Worm (Caenorhabditis elegans) whole organism, late embryonic: ENCODE results near the gene C39E6.2.

ENCODE experiments used
- C08G9.2 ChIP-seq: sonication (generic microtip); optimal IDR thresholded peaks from 2 replicates; lab custom pipeline; 2016; ENCODE audit warnings: mild to moderate bottlenecking, missing genetic modification characterization, moderate library complexity, missing compliant biosample characterization
- K09A11.1 ChIP-seq: sonication (generic microtip); optimal IDR thresholded peaks from 2 replicates; lab custom pipeline; 2017; ENCODE audit warnings: antibody characterized with exemption, mild to moderate bottlenecking, missing genetic modification characterization, missing compliant biosample characterization; ENCODE audit not compliant: insufficient read depth
- T23F11.4 ChIP-seq: fragments of 200-800 bp; sonication (Bioruptor generic); optimal IDR thresholded peaks from 2 replicates; lab custom pipeline; 2018; ENCODE audit warnings: mild to moderate bottlenecking, missing genetic modification characterization, missing compliant biosample characterization
- ahr-1 ChIP-seq: sonication (generic microtip); optimal IDR thresholded peaks from 2 replicates; lab custom pipeline; 2016; ENCODE audit warnings: missing genetic modification characterization, missing compliant biosample characterization
- ceh-14 ChIP-seq: sonication (generic microtip); optimal IDR thresholded peaks from 2 replicates; lab custom pipeline; 2016; ENCODE audit warnings: missing genotype, missing genetic modification characterization, missing compliant biosample characterization
- ceh-19 ChIP-seq: fragments of 200-800 bp; sonication (Bioruptor generic); optimal IDR thresholded peaks from 2 replicates; lab custom pipeline; 2018; ENCODE audit warnings: mild to moderate bottlenecking, missing genetic modification characterization, missing compliant biosample characterization
- ceh-24 ChIP-seq: sonication (generic microtip); optimal IDR thresholded peaks from 2 replicates; lab custom pipeline; 2016; ENCODE audit warnings: mild to moderate bottlenecking, missing genetic modification characterization, missing compliant biosample characterization
- ceh-30 ChIP-seq: fragments of 150-350 bp; optimal IDR thresholded peaks from 2 replicates; lab custom pipeline; 2014; ENCODE audit warnings: missing biosample characterization, missing genetic modification characterization
- ceh-34 ChIP-seq: sonication (generic microtip); optimal IDR thresholded peaks from 2 replicates; lab custom pipeline; 2016; ENCODE audit warnings: mild to moderate bottlenecking, missing genetic modification characterization, missing compliant biosample characterization
- ceh-9 ChIP-seq: sonication (generic microtip); optimal IDR thresholded peaks from 2 replicates; lab custom pipeline; 2016; ENCODE audit warnings: mild to moderate bottlenecking, missing genetic modification characterization, inconsistent platforms, missing compliant biosample characterization
- che-1 ChIP-seq: sonication (generic microtip); optimal IDR thresholded peaks from 2 replicates; lab custom pipeline; 2016; ENCODE audit warnings: mild to moderate bottlenecking, missing genetic modification characterization, missing compliant biosample characterization
- dmd-4 ChIP-seq: sonication (generic microtip); optimal IDR thresholded peaks from 2 replicates; lab custom pipeline; 2016; ENCODE audit warnings: borderline replicate concordance, missing genetic modification characterization, missing compliant biosample characterization
- dve-1 ChIP-seq: sonication (generic microtip); optimal IDR thresholded peaks from 2 replicates; lab custom pipeline; 2017; ENCODE audit warnings: antibody characterized with exemption, mild to moderate bottlenecking, missing genetic modification characterization, missing compliant biosample characterization
- elt-2 ChIP-seq: sonication (generic microtip); optimal IDR thresholded peaks from 2 replicates; lab custom pipeline; 2016; ENCODE audit warnings: missing genetic modification reagents, missing genetic modification characterization, missing compliant biosample characterization
- eyg-1 ChIP-seq: sonication (generic microtip); optimal IDR thresholded peaks from 2 replicates; lab custom pipeline; 2016; ENCODE audit warnings: missing genotype, missing genetic modification characterization, missing compliant biosample characterization
- gmeb-2 ChIP-seq: sonication (generic microtip); optimal IDR thresholded peaks from 2 replicates; lab custom pipeline; 2016; ENCODE audit warnings: missing genetic modification characterization, inconsistent platforms, missing compliant biosample characterization
- hlh-13 ChIP-seq: fragments of 200-800 bp; sonication (Bioruptor generic); optimal IDR thresholded peaks from 2 replicates; lab custom pipeline; 2018; ENCODE audit warnings: mild to moderate bottlenecking, missing genetic modification characterization, missing compliant biosample characterization
- hlh-15 ChIP-seq: sonication (generic microtip); optimal IDR thresholded peaks from 2 replicates; lab custom pipeline; 2016; ENCODE audit warnings: missing genetic modification characterization, missing compliant biosample characterization
- hlh-30 ChIP-seq: sonication (generic microtip); optimal IDR thresholded peaks from 2 replicates; lab custom pipeline; 2017; ENCODE audit warnings: antibody characterized with exemption, missing genetic modification characterization, missing compliant biosample characterization; ENCODE audit not compliant: insufficient read depth
- hlh-6 ChIP-seq: sonication (generic microtip); optimal IDR thresholded peaks from 2 replicates; lab custom pipeline; 2016; ENCODE audit warnings: missing genotype, missing genetic modification characterization, missing compliant biosample characterization
- hlh-8 ChIP-seq: sonication (generic microtip); optimal IDR thresholded peaks from 2 replicates; lab custom pipeline; 2016; ENCODE audit warnings: missing genotype, missing genetic modification characterization, missing compliant biosample characterization
- lim-6 ChIP-seq: sonication (generic microtip); optimal IDR thresholded peaks from 2 replicates; lab custom pipeline; 2016; ENCODE audit warnings: missing genetic modification characterization, missing compliant biosample characterization
- lin-11 ChIP-seq: fragments of 200-800 bp; sonication (Bioruptor generic); optimal IDR thresholded peaks from 2 replicates; lab custom pipeline; 2018; ENCODE audit warnings: mild to moderate bottlenecking, missing genetic modification characterization, missing compliant biosample characterization
- madf-2 ChIP-seq: sonication (generic microtip); optimal IDR thresholded peaks from 2 replicates; lab custom pipeline; 2017; ENCODE audit warnings: missing genetic modification characterization, missing compliant biosample characterization
- mec-3 ChIP-seq: sonication (generic microtip); optimal IDR thresholded peaks from 2 replicates; lab custom pipeline; 2016; ENCODE audit warnings: borderline replicate concordance, missing genetic modification characterization, missing compliant biosample characterization
- nfya-1 ChIP-seq: sonication (generic microtip); optimal IDR thresholded peaks from 2 replicates; lab custom pipeline; 2017; ENCODE audit warnings: missing genetic modification characterization, mild to moderate bottlenecking, missing compliant biosample characterization, antibody characterized with exemption, moderate library complexity
- pag-3 ChIP-seq: sonication (generic microtip); optimal IDR thresholded peaks from 2 replicates; lab custom pipeline; 2016; ENCODE audit warnings: missing compliant biosample characterization, missing genetic modification characterization, borderline replicate concordance
- pat-9 ChIP-seq: fragments of 200-800 bp; sonication (Bioruptor generic); optimal IDR thresholded peaks from 2 replicates; lab custom pipeline; 2018; ENCODE audit warnings: mild to moderate bottlenecking, missing genetic modification characterization, moderate library complexity, missing compliant biosample characterization
- pax-1 ChIP-seq: fragments of 150-350 bp; optimal IDR thresholded peaks from 2 replicates; lab custom pipeline; 2014; ENCODE audit warnings: missing biosample characterization, missing genetic modification characterization
- pha-4 ChIP-seq: fragments of 150-350 bp; optimal IDR thresholded peaks from 2 replicates; lab custom pipeline; 2018; ENCODE audit warnings: missing biosample characterization, missing genetic modification reagents, missing genetic modification characterization
- pqm-1 ChIP-seq: sonication (generic microtip); optimal IDR thresholded peaks from 2 replicates; lab custom pipeline; 2016; ENCODE audit warnings: missing genetic modification characterization, missing compliant biosample characterization
- ref-2 ChIP-seq: sonication (generic microtip); optimal IDR thresholded peaks from 2 replicates; lab custom pipeline; 2016; ENCODE audit warnings: missing genetic modification characterization, missing compliant biosample characterization
- rnt-1 ChIP-seq: sonication (generic microtip); optimal IDR thresholded peaks from 2 replicates; lab custom pipeline; 2016; ENCODE audit warnings: missing genetic modification characterization, missing compliant biosample characterization
- sdc-2 ChIP-seq: sonication (generic microtip); optimal IDR thresholded peaks from 2 replicates; lab custom pipeline; 2016; ENCODE audit warnings: missing genotype, missing genetic modification characterization, missing compliant biosample characterization
- sox-4 ChIP-seq: sonication (generic microtip); optimal IDR thresholded peaks from 2 replicates; lab custom pipeline; 2017; ENCODE audit warnings: mild to moderate bottlenecking, missing genetic modification characterization, inconsistent platforms, missing compliant biosample characterization
- syd-9 ChIP-seq: sonication (generic microtip); optimal IDR thresholded peaks from 2 replicates; lab custom pipeline; 2016; ENCODE audit warnings: mild to moderate bottlenecking, missing genetic modification characterization, moderate library complexity, missing compliant biosample characterization
- tbx-7 ChIP-seq: sonication (generic microtip); optimal IDR thresholded peaks from 2 replicates; lab custom pipeline; 2016; ENCODE audit warnings: missing genotype, missing genetic modification characterization, missing compliant biosample characterization
- ttx-3 ChIP-seq: sonication (generic microtip); optimal IDR thresholded peaks from 2 replicates; lab custom pipeline; 2016; ENCODE audit warnings: missing genetic modification reagents, missing genetic modification characterization, missing compliant biosample characterization
- unc-3 ChIP-seq, 2 experiments: fragments of 200-800 bp in 1 of 2; sonication (Bioruptor generic) in 1 of 2; sonication (generic microtip) in 1 of 2; conservative IDR thresholded peaks in 1 of 2; optimal IDR thresholded peaks in 1 of 2; 2 replicates each; pipeline versions ENCODE4 v1.3.6 to Lab custom; 2016 to 2022; ENCODE audit warnings: missing compliant biosample characterization in 2 of 2, missing genetic modification characterization in 2 of 2, missing genetic modification reagents in 1 of 2
- unc-42 ChIP-seq: sonication (generic microtip); optimal IDR thresholded peaks from 2 replicates; lab custom pipeline; 2016; ENCODE audit warnings: missing genotype, missing genetic modification characterization, missing compliant biosample characterization
- unc-55 ChIP-seq: sonication (generic microtip); optimal IDR thresholded peaks from 2 replicates; lab custom pipeline; 2017; ENCODE audit warnings: missing biosample characterization, missing genetic modification reagents, missing genetic modification characterization
- ztf-16 ChIP-seq: sonication (generic microtip); optimal IDR thresholded peaks from 2 replicates; lab custom pipeline; 2017; ENCODE audit warnings: missing genetic modification characterization, missing compliant biosample characterization

The C39E6.2 gene

DNA sequence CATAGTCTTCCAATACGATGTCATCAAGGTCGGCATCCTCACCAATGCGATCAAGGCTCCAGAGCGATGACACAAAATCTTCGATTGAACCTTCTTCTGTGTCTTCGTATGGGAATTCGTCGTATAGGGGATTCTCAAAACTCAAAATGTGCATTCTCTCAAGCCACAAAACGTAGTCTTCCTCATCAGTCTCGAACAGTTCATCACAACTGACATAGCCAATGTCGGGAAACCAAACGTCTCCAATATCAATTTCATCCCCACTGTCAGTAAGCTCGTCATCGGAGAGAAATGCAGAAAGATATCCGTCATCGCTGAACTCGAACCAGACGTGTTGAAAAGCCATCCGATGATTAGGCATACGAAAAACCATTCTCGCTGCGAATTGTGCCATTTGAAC, at the start of gene C39E6.2:
TSS of gene C39E6.2 (minus strand) at position 394 of the 400 bp plus-strand sequence.
- TF ChIP-seq nfya-1 (tag; lab: Kevin White, UChicago): no peak

DNA sequence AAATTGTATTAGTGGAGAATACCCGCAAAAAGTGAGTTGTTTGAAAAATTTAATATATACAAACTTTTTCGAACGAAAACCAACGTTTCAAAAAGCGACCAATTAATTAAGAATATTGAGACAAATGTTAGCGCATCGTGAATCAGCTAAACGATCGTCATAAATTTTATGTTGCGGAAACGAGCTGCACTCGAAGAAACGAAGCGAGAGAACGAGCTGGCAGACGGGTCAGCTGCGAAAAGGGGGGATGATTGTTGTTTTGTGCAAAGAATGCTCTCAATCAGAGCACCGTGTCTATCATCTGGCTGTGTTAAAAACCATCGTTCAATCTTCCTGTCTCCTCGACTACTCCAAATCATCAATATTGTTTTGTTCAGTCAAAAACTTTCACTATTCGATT, 49.0 kb upstream of the C39E6.2 start:
- no peak for TF ChIP-seq lim-6 (tag; lab: Kevin White, UChicago)
- TF ChIP-seq pax-1 (tag; lab: Kevin White, UChicago): no peak
- TF ChIP-seq ceh-24: no peak
- no peak for TF ChIP-seq unc-42 (tag; lab: Kevin White, UChicago)
- no peak for TF ChIP-seq ref-2 (tag; lab: Kevin White, UChicago)
- no peak for TF ChIP-seq unc-3 (GFP tag; conservative IDR thresholded peaks at IDR 0.05; lab: Robert Waterston, UW)
- TF ChIP-seq unc-3 (tag; optimal IDR thresholded peaks at IDR 0.05; lab: Kevin White, UChicago): no peak
- TF ChIP-seq ceh-14 (tag; lab: Kevin White, UChicago): no peak
- no peak for TF ChIP-seq mec-3
- TF ChIP-seq tbx-7 (tag; lab: Kevin White, UChicago): no peak
- TF ChIP-seq eyg-1: no peak
- TF ChIP-seq hlh-6 (tag; lab: Kevin White, UChicago): no peak
- no peak for TF ChIP-seq syd-9 (tag; lab: Kevin White, UChicago)
- TF ChIP-seq ceh-9 (tag; lab: Kevin White, UChicago): no peak
- TF ChIP-seq rnt-1: no peak
- no peak for TF ChIP-seq ceh-30
- no peak for TF ChIP-seq pha-4 (tag; lab: Kevin White, UChicago)

DNA sequence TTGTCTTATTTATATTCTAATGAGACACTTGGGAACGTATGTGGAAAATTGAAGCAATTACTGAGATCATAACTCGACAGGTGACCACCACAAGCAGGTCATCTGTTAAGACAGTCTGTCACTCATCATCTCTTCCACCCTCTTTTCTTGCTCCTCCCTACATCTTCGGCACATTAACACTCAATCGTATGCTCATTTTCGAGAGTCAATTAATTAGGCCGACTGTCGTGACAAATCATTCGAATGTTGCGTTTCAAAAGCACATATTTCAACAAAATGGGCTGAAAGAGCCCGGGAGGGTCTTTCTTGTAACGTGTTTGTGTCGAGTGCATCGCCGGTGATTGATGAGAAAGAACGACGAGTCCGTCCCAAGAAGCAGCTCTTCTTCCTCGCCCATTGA, 47.3 kb upstream of the C39E6.2 start:
- peak; percentile 1 for TF ChIP-seq ztf-16 (tag; lab: Kevin White, UChicago)
- TF ChIP-seq unc-55 (GFP tag; lab: Kevin White, UChicago): peak; percentile 70
- no peak for TF ChIP-seq dve-1 (tag; lab: Kevin White, UChicago)

DNA sequence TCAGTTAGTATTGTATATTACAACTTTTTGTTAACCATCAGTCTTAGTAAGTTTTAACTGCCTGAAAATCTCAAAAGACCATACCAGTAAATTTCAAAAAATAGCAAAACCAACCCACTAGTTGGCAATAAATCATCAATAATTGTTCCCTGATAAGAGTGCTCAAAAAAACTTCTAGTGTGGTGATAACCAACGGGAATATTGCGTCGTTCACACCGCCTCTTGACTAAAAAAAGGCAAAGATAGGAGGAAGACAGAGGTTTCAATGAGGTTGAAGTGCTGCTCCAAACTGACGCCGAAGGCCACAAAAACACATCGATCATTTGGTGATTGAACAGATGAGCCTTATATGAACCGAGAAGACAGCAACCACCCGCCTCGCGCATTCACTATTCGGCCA, 46.0 kb upstream of the C39E6.2 start:
- peak; percentile 10 for TF ChIP-seq unc-55 (GFP tag; lab: Kevin White, UChicago)
- no peak for TF ChIP-seq gmeb-2
- TF ChIP-seq pax-1 (tag; lab: Kevin White, UChicago): no peak
- TF ChIP-seq eyg-1: no peak
- no peak for TF ChIP-seq T23F11.4 (GFP tag; lab: Kevin White, UChicago)
- TF ChIP-seq che-1: no peak
- TF ChIP-seq sox-4 (tag; lab: Kevin White, UChicago): no peak
- TF ChIP-seq elt-2: peak; percentile 35

DNA sequence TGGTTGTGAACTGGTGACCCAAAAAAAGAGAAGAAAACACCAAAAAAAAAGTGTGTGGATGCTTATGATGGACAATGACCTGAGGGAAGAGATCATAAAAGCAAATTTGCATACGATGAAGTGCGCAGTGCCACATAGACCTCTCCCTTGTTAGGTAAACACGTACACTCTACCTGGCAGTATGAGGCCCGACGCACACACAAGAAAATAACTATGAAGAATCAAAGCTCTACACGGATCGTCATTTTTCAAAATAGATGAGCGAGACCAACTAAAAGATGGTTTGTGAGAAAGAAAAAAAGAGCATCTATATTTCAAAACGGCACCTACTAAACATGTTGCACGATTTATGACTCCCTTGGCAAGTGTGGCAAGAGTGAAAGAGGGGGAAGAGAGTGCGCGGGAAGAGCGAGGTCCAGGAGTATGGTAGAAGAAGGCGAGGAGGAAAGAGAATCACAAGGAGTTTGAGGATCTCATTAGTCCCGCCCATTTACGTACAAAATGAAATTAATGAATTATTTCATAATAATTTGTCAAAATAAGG, 45.2 kb upstream of the C39E6.2 start, which contains the start of gene mig-13:
TSS of gene mig-13 (minus strand) at position 51 of the 544 bp plus-strand sequence.
- TF ChIP-seq ceh-19: no peak
- no peak for TF ChIP-seq unc-3 (GFP tag; conservative IDR thresholded peaks at IDR 0.05; lab: Robert Waterston, UW)
- no peak for TF ChIP-seq unc-3 (tag; optimal IDR thresholded peaks at IDR 0.05; lab: Kevin White, UChicago)
- no peak for TF ChIP-seq pag-3 (tag; lab: Kevin White, UChicago)
- TF ChIP-seq hlh-13: no peak
- no peak for TF ChIP-seq lin-11
- no peak for TF ChIP-seq ttx-3 (tag; lab: Kevin White, UChicago)
- no peak for TF ChIP-seq K09A11.1
- no peak for TF ChIP-seq hlh-15
- no peak for TF ChIP-seq pat-9
- TF ChIP-seq madf-2 (tag; lab: Kevin White, UChicago): no peak
- peak; percentile 33 for TF ChIP-seq ztf-16 (tag; lab: Kevin White, UChicago)
- TF ChIP-seq unc-55 (GFP tag; lab: Kevin White, UChicago): peak; percentile 28
- TF ChIP-seq hlh-8 (tag; lab: Kevin White, UChicago): no peak
- TF ChIP-seq lim-6 (tag; lab: Kevin White, UChicago): no peak
- TF ChIP-seq dmd-4 (tag; lab: Kevin White, UChicago): no peak
- peak; percentile 11 for TF ChIP-seq ref-2 (tag; lab: Kevin White, UChicago)
- TF ChIP-seq C08G9.2: no peak
- no peak for TF ChIP-seq sdc-2 (tag; lab: Kevin White, UChicago)
- no peak for TF ChIP-seq dve-1 (tag; lab: Kevin White, UChicago)
- TF ChIP-seq hlh-30 (tag; lab: Kevin White, UChicago): no peak
- TF ChIP-seq ceh-34 (tag; lab: Kevin White, UChicago): no peak
- TF ChIP-seq pqm-1 (tag; lab: Kevin White, UChicago): no peak
- no peak for TF ChIP-seq ahr-1 (tag; lab: Kevin White, UChicago)
